Fruit fly (Drosophila melanogaster): Measurements from ENCODE around the gene CG1677.

DNA sequence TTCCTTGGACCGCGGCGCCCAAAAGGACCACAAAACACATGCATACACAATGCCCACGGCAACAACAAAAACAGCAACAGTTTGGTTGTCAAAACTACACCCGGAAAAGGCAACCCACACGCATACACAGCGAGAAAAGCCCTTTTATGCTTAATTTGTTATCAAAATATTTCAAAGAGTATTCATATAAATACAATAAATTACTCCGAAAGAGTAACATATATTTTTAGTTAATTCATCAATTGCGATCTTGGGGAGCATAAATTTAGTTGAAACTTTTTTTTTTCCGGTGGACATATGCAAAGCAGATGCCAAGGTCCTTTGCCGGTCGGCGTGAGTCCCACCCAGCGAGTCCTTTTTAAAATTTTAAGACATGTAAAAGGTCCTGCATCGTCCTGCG lies 150.4 kb downstream of the CG1677 start:
- TF ChIP-seq achi (GFP tag; optimal IDR thresholded peaks at IDR 0.05) (no peak), CG3919 (GFP tag; optimal IDR thresholded peaks at IDR 0.05) (no peak), dsx (GFP tag; optimal IDR thresholded peaks at IDR 0.05; ENCODE audit: poor library complexity, severe bottlenecking) (no peak), Eip78C (GFP tag) (peak; percentile 20), CG10631 (GFP tag; optimal IDR thresholded peaks at IDR 0.05) (no peak), CG6792 (GFP tag; optimal IDR thresholded peaks at IDR 0.05) (no peak), Ets96B (tag; optimal IDR thresholded peaks at IDR 0.05) (no peak), fkh (GFP tag; optimal IDR thresholded peaks at IDR 0.05) (no peak), Sox102F (GFP tag; optimal IDR thresholded peaks at IDR 0.05) (no peak), CG7368 (GFP tag; optimal IDR thresholded peaks at IDR 0.05) (no peak), eg (GFP tag; IDR thresholded peaks at IDR 0.05) (no peak), CG31627 (GFP tag; optimal IDR thresholded peaks at IDR 0.05) (no peak)

Measured in whole organism, prepupa.